Fruit fly (Drosophila melanogaster) S2 (cell line): ENCODE data around the gene CG9330.

Experiments
- CG8478 ChIP-seq: fragments of >200 bp; optimal IDR thresholded peaks from 2 replicates; lab custom pipeline; 2018
- CTCF ChIP-seq, 2 experiments: fragments of >200 bp; optimal IDR thresholded peaks; 2 replicates each; lab custom pipeline; 2018

DNA sequence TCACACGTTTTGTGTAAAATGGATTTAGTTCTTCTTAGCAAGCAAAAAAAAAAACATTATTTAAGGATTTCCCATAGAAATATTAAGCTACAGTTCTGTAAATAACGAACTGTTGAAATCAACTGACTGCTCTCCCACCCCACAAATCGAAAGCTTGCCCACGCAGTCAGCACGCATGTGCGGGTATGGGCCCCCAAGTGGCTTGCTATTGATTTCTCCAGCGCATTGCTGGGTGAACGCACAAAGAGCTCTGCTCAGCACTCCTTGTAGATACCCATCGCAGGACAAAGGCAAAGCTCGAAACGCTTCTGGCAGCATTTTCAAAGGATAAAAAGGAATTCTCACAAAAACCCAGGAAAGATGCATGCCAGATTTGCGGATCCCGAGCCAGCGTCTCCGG lies 15.4 kb downstream of the CG9330 start, which contains the start of gene CG9368:
- TF ChIP-seq CG8478 (lab: Kevin White, UChicago) (no peak), CTCF (optimal IDR thresholded peaks at IDR 0.05; lab: Kevin White, UChicago) (no peak)
